Worm (Caenorhabditis elegans): ENCODE measurements around the gene chin-1.

chin-1 gene

DNA sequence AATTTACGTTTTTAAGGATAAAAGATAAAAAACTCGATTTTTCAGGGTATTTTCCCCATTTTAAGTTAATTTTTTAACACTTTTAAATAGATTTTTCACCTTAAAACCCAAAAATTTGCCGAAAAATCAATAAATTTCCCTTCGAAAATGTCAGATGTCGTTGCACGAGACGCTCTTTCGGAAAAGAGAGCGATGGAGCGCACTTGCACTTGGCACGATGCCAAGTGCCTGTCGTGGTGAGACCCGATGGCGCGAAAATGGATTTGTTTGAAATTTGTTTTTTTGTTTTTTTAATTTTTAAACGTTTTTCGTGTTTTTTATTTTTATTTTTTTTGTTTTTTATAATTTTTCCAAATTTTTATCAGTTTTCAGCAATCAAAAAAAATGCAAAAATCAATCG is 43.5 kb upstream of the chin-1 start, which contains the start of the genes rab-18 and kbp-4 (continued):
- peak; percentile 3 for TF ChIP-seq lsy-27 (tag; optimal IDR thresholded peaks at IDR 0.05; ENCODE audit: borderline replicate concordance, insufficient read depth)
- peak; percentile 81 for TF ChIP-seq B0019.2 (GFP tag; conservative IDR thresholded peaks at IDR 0.05)
- TF ChIP-seq F57C9.4 (tag; optimal IDR thresholded peaks at IDR 0.05), result no peak
- no peak for TF ChIP-seq nhr-179 (tag; optimal IDR thresholded peaks at IDR 0.05)
- no peak for TF ChIP-seq ccch-3 (GFP tag; optimal IDR thresholded peaks at IDR 0.05)
- TF ChIP-seq F57A8.1 (GFP tag; optimal IDR thresholded peaks at IDR 0.05), result no peak
- TF ChIP-seq F33H1.4 (GFP tag; IDR thresholded peaks at IDR 0.05), result peak; percentile 99
- TF ChIP-seq chd-7 (tag; optimal IDR thresholded peaks at IDR 0.05), result no peak
- no peak for TF ChIP-seq nfya-2 (GFP tag; IDR thresholded peaks at IDR 0.05)
- TF ChIP-seq somi-1 (GFP tag; optimal IDR thresholded peaks at IDR 0.05), result no peak
- no peak for TF ChIP-seq hrde-1 (tag; optimal IDR thresholded peaks at IDR 0.05; ENCODE audit: borderline replicate concordance)
- TF ChIP-seq let-607 (tag; optimal IDR thresholded peaks at IDR 0.05), result peak in 1 of 2 experiments; percentile 77
- peak; percentile 93 for TF ChIP-seq Y67H2A.10 (GFP tag; conservative IDR thresholded peaks at IDR 0.05)
- TF ChIP-seq pbrm-1 (GFP tag; IDR thresholded peaks at IDR 0.05), result peak; percentile 91
- no peak for TF ChIP-seq ceh-79 (tag; optimal IDR thresholded peaks at IDR 0.05)
- TF ChIP-seq snpc-1.1 (tag; optimal IDR thresholded peaks at IDR 0.05; ENCODE audit: insufficient read depth), result peak; percentile 67
- peak; percentile 87 for TF ChIP-seq K11D2.4 (GFP tag; IDR thresholded peaks at IDR 0.05)
- TF ChIP-seq hsf-1 (GFP tag; IDR thresholded peaks at IDR 0.05), result peak; percentile 74
- TF ChIP-seq K12H6.12 (tag; optimal IDR thresholded peaks at IDR 0.05), result peak; percentile 51
- peak; percentile 97 for TF ChIP-seq F23B12.7 (tag; optimal IDR thresholded peaks at IDR 0.05; ENCODE audit: insufficient read depth)
- TF ChIP-seq nfya-1 (tag; optimal IDR thresholded peaks at IDR 0.05; ENCODE audit: borderline replicate concordance, insufficient read depth), result no peak
- peak; percentile 93 for TF ChIP-seq athp-1 (tag; optimal IDR thresholded peaks at IDR 0.05)
- no peak for TF ChIP-seq hlh-26 (GFP tag; conservative IDR thresholded peaks at IDR 0.05)
- peak; percentile 96 for TF ChIP-seq dox-1 (GFP tag; IDR thresholded peaks at IDR 0.05)
- peak; percentile 85 for TF ChIP-seq ceh-27 (GFP tag; optimal IDR thresholded peaks at IDR 0.05)
- peak; percentile 81 for TF ChIP-seq B0336.3 (GFP tag; IDR thresholded peaks at IDR 0.05)
- no peak for TF ChIP-seq rpc-1 (optimal IDR thresholded peaks at IDR 0.05)
- TF ChIP-seq rpc-1 (tag; optimal IDR thresholded peaks at IDR 0.05), result no peak
- TF ChIP-seq nfyb-1 (GFP tag; IDR thresholded peaks at IDR 0.05), result peak; percentile 88
- no peak for TF ChIP-seq mel-28 (tag; optimal IDR thresholded peaks at IDR 0.05; ENCODE audit: borderline replicate concordance)
- 0 out of 2 replicates have a peak, but pooled peaks have one; percentile 65 for TF ChIP-seq ztf-28 (GFP tag; IDR thresholded peaks at IDR 0.05)
- no peak for TF ChIP-seq ets-4 (GFP tag; optimal IDR thresholded peaks at IDR 0.05)
- TF ChIP-seq tbp1 (GFP tag; optimal IDR thresholded peaks at IDR 0.05), result peak; percentile 74
- no peak for TF ChIP-seq cebp-2 (GFP tag; IDR thresholded peaks at IDR 0.05)
- peak; percentile 87 for TF ChIP-seq lir-1 (GFP tag; conservative IDR thresholded peaks at IDR 0.05)
- TF ChIP-seq mcd-1 (GFP tag; IDR thresholded peaks at IDR 0.05), result peak; percentile 99
- TF ChIP-seq repo-1 (tag; optimal IDR thresholded peaks at IDR 0.05), result peak; percentile 48
- no peak for TF ChIP-seq F39B2.1 (GFP tag; IDR thresholded peaks at IDR 0.05)
- no peak for TF ChIP-seq B0261.1 (tag; optimal IDR thresholded peaks at IDR 0.05)
- TF ChIP-seq snpc-3.4 (tag; optimal IDR thresholded peaks at IDR 0.05), result peak; percentile 92
- no peak for TF ChIP-seq akir-1 (GFP tag; optimal IDR thresholded peaks at IDR 0.05)
- no peak for TF ChIP-seq hlh-12 (tag; optimal IDR thresholded peaks at IDR 0.05)
- peak; percentile 90 for TF ChIP-seq rcor-1 (GFP tag; IDR thresholded peaks at IDR 0.05)
- no peak for TF ChIP-seq ceh-58 (GFP tag; IDR thresholded peaks at IDR 0.05)
- TF ChIP-seq B0035.1 (tag; optimal IDR thresholded peaks at IDR 0.05), result no peak
- TF ChIP-seq egl-18 (GFP tag; IDR thresholded peaks at IDR 0.05), result no peak
- peak; percentile 85; the same call in 1 of the 2 replicates for TF ChIP-seq C17E4.6 (GFP tag; IDR thresholded peaks at IDR 0.05)
- no peak for TF ChIP-seq attf-6 (GFP tag; IDR thresholded peaks at IDR 0.05)

Data from whole organism, young adult.